Worm (Caenorhabditis elegans) whole organism, late embryonic: ENCODE data around the gene K02E11.7.

Experiments
- F13H6.1 ChIP-seq: sonication (generic microtip); optimal IDR thresholded peaks from 2 replicates; lab custom pipeline; 2016; ENCODE audit warnings: missing genetic modification characterization, missing compliant biosample characterization
- K02D7.2 ChIP-seq: sonication (generic microtip); optimal IDR thresholded peaks from 2 replicates; lab custom pipeline; 2017; ENCODE audit warnings: mild to moderate bottlenecking, missing genetic modification characterization, missing compliant biosample characterization
- ahr-1 ChIP-seq: sonication (generic microtip); optimal IDR thresholded peaks from 2 replicates; lab custom pipeline; 2016; ENCODE audit warnings: missing genetic modification characterization, missing compliant biosample characterization
- ama-1 ChIP-seq: fragments of 150-350 bp; optimal IDR thresholded peaks from 2 replicates; lab custom pipeline; 2014
- ceh-18 ChIP-seq: sonication (generic microtip); optimal IDR thresholded peaks from 2 replicates; lab custom pipeline; 2016; ENCODE audit warnings: missing genetic modification characterization, missing compliant biosample characterization
- ceh-19 ChIP-seq: fragments of 200-800 bp; sonication (Bioruptor generic); optimal IDR thresholded peaks from 2 replicates; lab custom pipeline; 2018; ENCODE audit warnings: mild to moderate bottlenecking, missing genetic modification characterization, missing compliant biosample characterization
- ceh-22 ChIP-seq: sonication (generic microtip); optimal IDR thresholded peaks from 2 replicates; lab custom pipeline; 2017; ENCODE audit warnings: missing biosample characterization, missing genetic modification characterization
- ceh-34 ChIP-seq: sonication (generic microtip); optimal IDR thresholded peaks from 2 replicates; lab custom pipeline; 2016; ENCODE audit warnings: mild to moderate bottlenecking, missing genetic modification characterization, missing compliant biosample characterization
- ceh-45 ChIP-seq: fragments of 200-800 bp; sonication (Bioruptor generic); IDR thresholded peaks from 2 replicates; pipeline ENCODE4 v1.3.6; 2022; ENCODE audit warnings: missing genetic modification reagents, missing genetic modification characterization, missing compliant biosample characterization
- ceh-48 ChIP-seq: sonication (generic microtip); optimal IDR thresholded peaks from 2 replicates; lab custom pipeline; 2016; ENCODE audit warnings: missing genetic modification characterization, inconsistent platforms, missing compliant biosample characterization
- ceh-9 ChIP-seq: sonication (generic microtip); optimal IDR thresholded peaks from 2 replicates; lab custom pipeline; 2016; ENCODE audit warnings: mild to moderate bottlenecking, missing genetic modification characterization, inconsistent platforms, missing compliant biosample characterization
- dve-1 ChIP-seq: sonication (generic microtip); optimal IDR thresholded peaks from 2 replicates; lab custom pipeline; 2017; ENCODE audit warnings: antibody characterized with exemption, mild to moderate bottlenecking, missing genetic modification characterization, missing compliant biosample characterization
- elt-2 ChIP-seq: sonication (generic microtip); optimal IDR thresholded peaks from 2 replicates; lab custom pipeline; 2016; ENCODE audit warnings: missing genetic modification reagents, missing genetic modification characterization, missing compliant biosample characterization
- elt-4 ChIP-seq: sonication (generic microtip); optimal IDR thresholded peaks from 2 replicates; lab custom pipeline; 2016; ENCODE audit warnings: missing genetic modification characterization, missing compliant biosample characterization
- gmeb-2 ChIP-seq: sonication (generic microtip); optimal IDR thresholded peaks from 2 replicates; lab custom pipeline; 2016; ENCODE audit warnings: missing genetic modification characterization, inconsistent platforms, missing compliant biosample characterization
- hlh-30 ChIP-seq: sonication (generic microtip); optimal IDR thresholded peaks from 2 replicates; lab custom pipeline; 2017; ENCODE audit warnings: antibody characterized with exemption, missing genetic modification characterization, missing compliant biosample characterization; ENCODE audit not compliant: insufficient read depth
- lin-11 ChIP-seq: fragments of 200-800 bp; sonication (Bioruptor generic); optimal IDR thresholded peaks from 2 replicates; lab custom pipeline; 2018; ENCODE audit warnings: mild to moderate bottlenecking, missing genetic modification characterization, missing compliant biosample characterization
- madf-2 ChIP-seq: sonication (generic microtip); optimal IDR thresholded peaks from 2 replicates; lab custom pipeline; 2017; ENCODE audit warnings: missing genetic modification characterization, missing compliant biosample characterization
- nhr-11 ChIP-seq: fragments of 150-350 bp; optimal IDR thresholded peaks from 2 replicates; lab custom pipeline; 2014; ENCODE audit warnings: missing biosample characterization, missing genetic modification characterization
- nhr-232 ChIP-seq: sonication (generic microtip); optimal IDR thresholded peaks from 2 replicates; lab custom pipeline; 2016; ENCODE audit warnings: missing genetic modification characterization, missing compliant biosample characterization
- odd-2 ChIP-seq: sonication (generic microtip); optimal IDR thresholded peaks from 2 replicates; lab custom pipeline; 2017; ENCODE audit warnings: antibody characterized with exemption, mild to moderate bottlenecking, missing genetic modification characterization, missing compliant biosample characterization
- pag-3 ChIP-seq: sonication (generic microtip); optimal IDR thresholded peaks from 2 replicates; lab custom pipeline; 2016; ENCODE audit warnings: missing compliant biosample characterization, missing genetic modification characterization, borderline replicate concordance
- pat-9 ChIP-seq: fragments of 200-800 bp; sonication (Bioruptor generic); optimal IDR thresholded peaks from 2 replicates; lab custom pipeline; 2018; ENCODE audit warnings: mild to moderate bottlenecking, missing genetic modification characterization, moderate library complexity, missing compliant biosample characterization
- pha-2 ChIP-seq: sonication (generic microtip); optimal IDR thresholded peaks from 2 replicates; lab custom pipeline; 2017; ENCODE audit warnings: mild to moderate bottlenecking, missing genetic modification characterization, missing compliant biosample characterization
- rnt-1 ChIP-seq: sonication (generic microtip); optimal IDR thresholded peaks from 2 replicates; lab custom pipeline; 2016; ENCODE audit warnings: missing genetic modification characterization, missing compliant biosample characterization
- sox-2 ChIP-seq: fragments of 200-800 bp; sonication (Bioruptor generic); IDR thresholded peaks from 2 replicates; pipeline ENCODE4 v1.3.6; 2022; ENCODE audit warnings: missing genetic modification reagents, missing genetic modification characterization, missing compliant biosample characterization
- sox-4 ChIP-seq: sonication (generic microtip); optimal IDR thresholded peaks from 2 replicates; lab custom pipeline; 2017; ENCODE audit warnings: mild to moderate bottlenecking, missing genetic modification characterization, inconsistent platforms, missing compliant biosample characterization
- tbx-2 ChIP-seq: sonication (generic microtip); optimal IDR thresholded peaks from 2 replicates; lab custom pipeline; 2016; ENCODE audit warnings: missing genetic modification characterization, missing compliant biosample characterization
- tbx-7 ChIP-seq: sonication (generic microtip); optimal IDR thresholded peaks from 2 replicates; lab custom pipeline; 2016; ENCODE audit warnings: missing genotype, missing genetic modification characterization, missing compliant biosample characterization
- ttx-3 ChIP-seq: sonication (generic microtip); optimal IDR thresholded peaks from 2 replicates; lab custom pipeline; 2016; ENCODE audit warnings: missing genetic modification reagents, missing genetic modification characterization, missing compliant biosample characterization
- unc-42 ChIP-seq: sonication (generic microtip); optimal IDR thresholded peaks from 2 replicates; lab custom pipeline; 2016; ENCODE audit warnings: missing genotype, missing genetic modification characterization, missing compliant biosample characterization
- unc-55 ChIP-seq: sonication (generic microtip); optimal IDR thresholded peaks from 2 replicates; lab custom pipeline; 2017; ENCODE audit warnings: missing biosample characterization, missing genetic modification reagents, missing genetic modification characterization
- unc-86 ChIP-seq: sonication (generic microtip); optimal IDR thresholded peaks from 2 replicates; lab custom pipeline; 2016; ENCODE audit warnings: missing genetic modification characterization, missing compliant biosample characterization

K02E11.7 gene

ce11 chrV:14230788-14231583, 23.1 kb downstream of the K02E11.7 start:
- TF ChIP-seq lin-11 (tag; lab: Kevin White, UChicago) (no peak), unc-86 (tag; lab: Kevin White, UChicago) (no peak), ceh-45 (GFP tag; lab: Robert Waterston, UW) (no peak), F13H6.1 (no peak), ttx-3 (tag; lab: Kevin White, UChicago) (no peak), pat-9 (tag; lab: Kevin White, UChicago) (no peak), ceh-34 (tag; lab: Kevin White, UChicago) (no peak), ceh-9 (no peak), elt-2 (no peak)

- TF ChIP-seq ahr-1 (no peak), nhr-11 (tag; lab: Kevin White, UChicago) (no peak)
These were observed 27.7 kb downstream of the K02E11.7 start, which contains the start of gene nep-21 for ce11 chrV:14226373-14226772. Gene nep-21 (minus strand): TSS chrV:14226473.

- TF ChIP-seq pag-3 (no peak), ceh-18 (no peak), ama-1 (lab: Kevin White, UChicago) (no peak), pha-2 (no peak), dve-1 (tag; lab: Kevin White, UChicago) (no peak), tbx-2 (tag; lab: Kevin White, UChicago) (no peak), pat-9 (tag; lab: Kevin White, UChicago) (no peak)
These were observed 31.0 kb downstream of the K02E11.7 start for ce11 chrV:14223141-14223540.

DNA sequence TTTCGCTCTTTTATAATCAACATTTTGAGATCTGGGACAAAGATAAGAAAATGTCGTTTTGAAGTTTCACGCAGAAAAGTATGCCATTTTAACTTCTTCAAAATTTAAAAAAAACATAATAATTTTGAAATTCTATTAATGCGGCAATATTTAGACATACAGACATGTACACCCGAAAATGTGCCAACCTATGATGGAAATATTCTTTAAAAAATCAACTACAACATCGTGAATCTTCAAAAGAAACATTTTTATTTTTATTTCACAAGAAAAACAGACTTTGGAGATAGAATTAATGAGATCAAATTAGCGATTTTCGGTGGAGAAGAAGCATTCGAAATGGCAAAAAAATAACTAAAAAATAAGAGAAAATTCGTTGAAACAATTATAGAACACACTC, 39.0 kb downstream of the K02E11.7 start, which contains the start of gene T16A9.5:
Gene T16A9.5, minus strand, starts transcription at position 101 of the 400 bp plus-strand sequence.
- TF ChIP-seq nhr-11 (tag; lab: Kevin White, UChicago): no peak
- TF ChIP-seq ceh-48 (tag; lab: Kevin White, UChicago): no peak
- no peak for TF ChIP-seq ceh-19
- no peak for TF ChIP-seq odd-2 (tag; lab: Kevin White, UChicago)
- TF ChIP-seq ceh-9: no peak
- no peak for TF ChIP-seq F13H6.1
- no peak for TF ChIP-seq sox-2
- no peak for TF ChIP-seq madf-2 (tag; lab: Kevin White, UChicago)
- no peak for TF ChIP-seq elt-4 (tag; lab: Kevin White, UChicago)
- TF ChIP-seq nhr-232 (tag; lab: Kevin White, UChicago): no peak
- TF ChIP-seq K02D7.2 (tag; lab: Kevin White, UChicago): no peak
- TF ChIP-seq tbx-7 (tag; lab: Kevin White, UChicago): no peak
- no peak for TF ChIP-seq ceh-22 (tag; lab: Kevin White, UChicago)
- TF ChIP-seq sox-4 (tag; lab: Kevin White, UChicago): no peak

ce11 chrV:14212813-14213212, 41.3 kb downstream of the K02E11.7 start:
- TF ChIP-seq ceh-22 (tag; lab: Kevin White, UChicago): no peak
- no peak for TF ChIP-seq unc-42
- no peak for TF ChIP-seq sox-4 (tag; lab: Kevin White, UChicago)
- no peak for TF ChIP-seq unc-55 (GFP tag; lab: Kevin White, UChicago)
- TF ChIP-seq rnt-1 (tag; lab: Kevin White, UChicago): no peak
- no peak for TF ChIP-seq gmeb-2 (tag; lab: Kevin White, UChicago)
- TF ChIP-seq hlh-30: peak; percentile 25
- no peak for TF ChIP-seq ahr-1
- TF ChIP-seq, all 69 proteins: peak for 1
